Worm (Caenorhabditis elegans): ENCODE measurements around the gene T15B12.1.

Gene T15B12.1

DNA sequence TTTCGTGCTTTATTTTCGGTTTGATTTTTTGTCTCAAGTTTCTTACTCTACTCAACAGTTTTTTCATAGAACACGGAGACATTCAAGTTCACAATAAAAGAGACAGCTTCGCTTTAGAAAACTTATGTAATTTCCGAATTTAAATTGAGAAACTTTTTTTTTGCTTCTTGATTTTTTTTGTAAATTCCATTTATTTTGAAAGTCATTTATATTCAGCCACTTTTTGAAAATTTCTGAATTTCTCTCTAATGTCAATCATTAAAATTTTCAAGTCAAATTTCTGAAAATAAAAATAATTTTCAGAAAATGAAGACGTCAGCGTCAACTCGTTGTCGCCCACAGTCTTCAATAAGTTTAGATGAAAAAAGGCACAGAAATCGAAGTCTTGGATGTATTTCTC is at the start of gene T15B12.1:
T15B12.1 (plus strand) TSS at position 301 of the 400 bp plus-strand sequence.
- TF ChIP-seq ceh-43 (GFP tag; optimal IDR thresholded peaks at IDR 0.05) (no peak), mab-5 (tag; optimal IDR thresholded peaks at IDR 0.05) (no peak), lin-32 (GFP tag; optimal IDR thresholded peaks at IDR 0.05) (no peak), nhr-12 (tag; optimal IDR thresholded peaks at IDR 0.05) (no peak), mls-2 (tag; optimal IDR thresholded peaks at IDR 0.05) (no peak), unc-120 (tag; optimal IDR thresholded peaks at IDR 0.05; ENCODE audit: poor library complexity, severe bottlenecking) (no peak)

DNA sequence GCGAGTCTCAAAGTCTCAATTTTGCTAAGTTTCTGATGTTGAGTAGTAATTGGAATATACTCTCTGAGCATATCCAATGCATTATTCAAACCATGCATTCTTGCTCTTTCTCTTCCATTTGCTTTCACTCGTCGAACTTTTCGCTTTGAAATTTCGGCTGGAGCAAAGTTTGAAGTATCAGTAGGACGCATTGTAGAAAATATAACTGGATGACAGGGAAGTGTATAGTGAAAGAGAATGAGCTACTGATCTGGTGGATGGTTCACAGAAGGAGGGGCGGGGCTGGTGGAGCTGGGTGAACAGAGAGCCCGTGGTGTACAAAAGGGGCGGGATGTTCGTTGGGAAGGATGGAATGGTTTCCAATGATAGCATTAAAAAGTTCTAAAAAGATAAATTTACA is 46.1 kb upstream of the T15B12.1 start:
- no peak for TF ChIP-seq nhr-28 (tag; optimal IDR thresholded peaks at IDR 0.05)
- TF ChIP-seq bed-3 (GFP tag; optimal IDR thresholded peaks at IDR 0.05) = no peak
- no peak for TF ChIP-seq pha-4 (tag; optimal IDR thresholded peaks at IDR 0.05)
- TF ChIP-seq cnd-1 (tag; optimal IDR thresholded peaks at IDR 0.05) = no peak
- no peak for TF ChIP-seq blmp-1 (tag; optimal IDR thresholded peaks at IDR 0.05)
- no peak for TF ChIP-seq flh-1 (GFP tag; optimal IDR thresholded peaks at IDR 0.05)
- no peak for TF ChIP-seq lin-32 (GFP tag; optimal IDR thresholded peaks at IDR 0.05)
- TF ChIP-seq mep-1 (tag; optimal IDR thresholded peaks at IDR 0.05) = no peak
- no peak for TF ChIP-seq drap-1 (GFP tag; optimal IDR thresholded peaks at IDR 0.05)
- TF ChIP-seq mab-5 (tag; optimal IDR thresholded peaks at IDR 0.05) = no peak
- no peak for TF ChIP-seq unc-120 (tag; optimal IDR thresholded peaks at IDR 0.05; ENCODE audit: poor library complexity, severe bottlenecking)
- TF ChIP-seq ztf-11 (tag; optimal IDR thresholded peaks at IDR 0.05) = no peak
- TF ChIP-seq sptf-1 (tag; optimal IDR thresholded peaks at IDR 0.05) = no peak
- TF ChIP-seq nhr-76 (tag; optimal IDR thresholded peaks at IDR 0.05) = no peak
- no peak for TF ChIP-seq ceh-43 (GFP tag; optimal IDR thresholded peaks at IDR 0.05)

DNA sequence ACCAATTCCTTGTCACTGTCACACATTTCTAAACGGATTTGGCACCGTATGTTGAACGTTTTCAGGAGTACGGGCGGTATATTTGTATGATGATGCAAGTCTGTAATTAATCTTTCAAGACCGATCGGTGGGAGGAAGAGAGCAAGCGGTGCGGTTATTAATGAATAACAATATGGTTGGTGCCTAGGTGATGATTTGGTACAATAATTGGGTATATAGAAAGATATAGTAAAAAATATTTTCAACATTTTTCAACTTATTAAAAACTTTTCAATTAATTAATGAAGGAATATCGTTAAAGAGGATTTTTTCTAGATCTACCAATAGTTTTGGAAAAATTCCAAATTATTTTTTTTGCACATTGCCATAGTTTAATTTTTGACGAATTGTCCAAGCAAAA is 43.4 kb upstream of the T15B12.1 start, which contains the start of gene cnd-1:
cnd-1 (minus strand) TSS at position 101 of the 400 bp plus-strand sequence.
- TF ChIP-seq ces-1 (GFP tag; optimal IDR thresholded peaks at IDR 0.05) (no peak), lin-13 (tag; optimal IDR thresholded peaks at IDR 0.05) (no peak), tbx-8 (GFP tag; optimal IDR thresholded peaks at IDR 0.05) (no peak), ceh-39 (tag; optimal IDR thresholded peaks at IDR 0.05) (no peak), nhr-2 (tag; optimal IDR thresholded peaks at IDR 0.05) (peak; percentile 72), sem-2 (GFP tag; optimal IDR thresholded peaks at IDR 0.05) (no peak), ceh-43 (GFP tag; optimal IDR thresholded peaks at IDR 0.05) (no peak)

DNA sequence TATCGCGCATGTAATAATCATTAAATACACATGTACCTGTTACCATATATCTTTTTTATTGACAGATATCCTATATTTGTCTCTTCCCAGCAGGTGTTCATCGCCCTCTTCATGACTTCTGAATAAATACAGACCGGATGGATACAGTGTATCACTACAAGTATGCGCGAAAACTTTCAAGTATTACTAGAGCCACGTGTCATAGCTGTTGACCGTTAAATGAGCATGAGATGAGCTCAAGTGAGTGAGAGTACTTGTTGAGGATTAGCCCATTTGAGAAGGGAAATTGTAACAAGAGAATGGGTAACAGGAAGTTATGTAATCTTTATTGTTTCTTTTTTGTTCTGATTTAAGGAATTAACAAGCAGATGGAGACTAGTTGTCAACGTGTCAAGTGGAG is 42.9 kb upstream of the T15B12.1 start:
- TF ChIP-seq nhr-2 (tag; optimal IDR thresholded peaks at IDR 0.05) (peak; percentile 92), mls-2 (tag; optimal IDR thresholded peaks at IDR 0.05) (no peak), ztf-11 (tag; optimal IDR thresholded peaks at IDR 0.05) (no peak), ceh-39 (tag; optimal IDR thresholded peaks at IDR 0.05) (no peak), pha-4 (tag; optimal IDR thresholded peaks at IDR 0.05) (no peak), unc-120 (tag; optimal IDR thresholded peaks at IDR 0.05; ENCODE audit: poor library complexity, severe bottlenecking) (no peak), nhr-237 (tag; optimal IDR thresholded peaks at IDR 0.05) (no peak), drap-1 (GFP tag; optimal IDR thresholded peaks at IDR 0.05) (no peak)

DNA sequence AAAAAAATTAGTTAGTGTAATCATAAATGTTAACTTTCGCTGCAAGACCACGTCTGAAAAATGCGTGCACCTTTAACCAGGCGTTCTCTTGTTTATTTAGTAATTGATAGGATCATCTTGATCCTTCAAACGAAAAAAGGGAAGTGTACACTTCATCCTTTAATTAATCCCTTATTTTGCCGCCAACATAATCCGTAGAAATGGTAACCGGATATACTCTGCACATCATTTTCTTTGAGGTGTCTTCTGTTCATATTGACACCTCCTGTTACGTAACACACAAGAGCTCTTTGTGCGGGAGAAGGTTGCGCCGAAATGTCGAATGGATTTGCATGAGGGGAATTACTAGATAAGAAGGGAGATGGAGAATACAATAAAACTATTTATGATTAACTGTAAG is 39.3 kb upstream of the T15B12.1 start:
- no peak for TF ChIP-seq snpc-4 (tag; optimal IDR thresholded peaks at IDR 0.05)
- peak; percentile 81 for TF ChIP-seq nhr-2 (tag; optimal IDR thresholded peaks at IDR 0.05)
- no peak for TF ChIP-seq mab-5 (tag; optimal IDR thresholded peaks at IDR 0.05)
- no peak for TF ChIP-seq sem-2 (GFP tag; optimal IDR thresholded peaks at IDR 0.05)
- TF ChIP-seq ham-2 (GFP tag; optimal IDR thresholded peaks at IDR 0.05) = no peak
- no peak for TF ChIP-seq lsy-2 (tag; optimal IDR thresholded peaks at IDR 0.05)
- TF ChIP-seq ceh-43 (GFP tag; optimal IDR thresholded peaks at IDR 0.05) = no peak
- no peak for TF ChIP-seq mep-1 (tag; optimal IDR thresholded peaks at IDR 0.05)
- TF ChIP-seq zip-8 (tag; optimal IDR thresholded peaks at IDR 0.05) = peak; percentile 14
- TF ChIP-seq unc-39 (tag; optimal IDR thresholded peaks at IDR 0.05) = no peak
- TF ChIP-seq unc-120 (tag; optimal IDR thresholded peaks at IDR 0.05; ENCODE audit: poor library complexity, severe bottlenecking) = no peak
- no peak for TF ChIP-seq tbx-8 (GFP tag; optimal IDR thresholded peaks at IDR 0.05)

DNA sequence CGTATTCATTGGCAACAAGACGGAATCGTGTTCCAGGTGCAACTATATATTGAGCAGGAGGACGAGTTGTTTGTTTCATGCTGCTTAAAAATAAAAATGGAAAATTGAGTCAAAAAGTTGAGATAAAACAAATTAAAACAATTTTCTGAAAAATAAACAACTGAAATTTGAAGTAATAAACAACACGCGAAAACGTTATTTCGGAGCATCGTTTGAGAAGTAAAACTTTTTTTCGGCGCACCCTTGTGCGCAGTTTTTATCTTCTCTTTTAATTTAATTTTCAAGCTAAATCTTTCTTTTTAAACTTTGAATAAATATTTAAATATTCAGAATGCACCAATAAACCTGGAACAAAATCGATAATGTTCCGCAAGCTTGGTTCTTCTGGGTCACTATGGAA is 33.9 kb upstream of the T15B12.1 start, which contains the start of the genes sumv-1 and gop-1:
sumv-1 (minus strand) TSS at position 80 of the 400 bp plus-strand sequence.
gop-1 (plus strand) TSS at position 331 of the 400 bp plus-strand sequence.
- no peak for TF ChIP-seq elt-1 (tag; optimal IDR thresholded peaks at IDR 0.05; ENCODE audit: borderline replicate concordance, insufficient read depth)
- no peak for TF ChIP-seq M03D4.4 (tag; optimal IDR thresholded peaks at IDR 0.05)
- no peak for TF ChIP-seq cnd-1 (tag; optimal IDR thresholded peaks at IDR 0.05)
- TF ChIP-seq mls-2 (tag; optimal IDR thresholded peaks at IDR 0.05) = no peak
- peak; percentile 36 for TF ChIP-seq ces-1 (GFP tag; optimal IDR thresholded peaks at IDR 0.05)
- TF ChIP-seq nhr-237 (tag; optimal IDR thresholded peaks at IDR 0.05) = no peak
- no peak for TF ChIP-seq unc-120 (tag; optimal IDR thresholded peaks at IDR 0.05; ENCODE audit: poor library complexity, severe bottlenecking)

Measured in whole organism, mixed stage, embryonic.